Worm (Caenorhabditis elegans): ENCODE data around the gene clec-179.

ce11 chrIV:7154356-7154755, 30.1 kb downstream of the clec-179 start, which contains the start of gene C34D4.2:
- TF ChIP-seq R02D3.7 (tag; optimal IDR thresholded peaks at IDR 0.05) (no peak), pqm-1 (tag; optimal IDR thresholded peaks at IDR 0.05) (no peak), unc-39 (tag; optimal IDR thresholded peaks at IDR 0.05) (no peak), pha-4 (tag; optimal IDR thresholded peaks at IDR 0.05) (no peak), nhr-12 (tag; optimal IDR thresholded peaks at IDR 0.05) (no peak), egl-27 (tag; optimal IDR thresholded peaks at IDR 0.05) (no peak), nhr-237 (tag; optimal IDR thresholded peaks at IDR 0.05) (no peak), elt-1 (tag; optimal IDR thresholded peaks at IDR 0.05) (no peak)

Measured in whole organism, L3 larva.